1 fruit fly cellular context compared by ENCODE assay signal in genomic region chr2L:21657426-21657825, dm6.
A peak's percentile ranks its signal among the peaks of the same experiment; 100 is the strongest.
TF ChIP-seq lines count a peak whose summit lies in the region.

No protein-coding gene starts in this region.

TF ChIP-seq in whole organism, embryonic, 481 proteins besides CTCF, POLR2A, EP300 and RAD21 (continued from another document and continues in another):
- TF ChIP-seq Stat92E (GFP tag; optimal IDR thresholded peaks at IDR 0.05; lab: Kevin White, UChicago) (no peak), stc (GFP tag; IDR thresholded peaks at IDR 0.05; lab: Robert Waterston, UW) (peak; percentile 45; the same call in 1 of the 2 replicates), fru (optimal IDR thresholded peaks at IDR 0.05; lab: Kevin White, UChicago) (no peak), Myb (GFP tag; optimal IDR thresholded peaks at IDR 0.05; lab: Kevin White, UChicago) (peak; percentile 59), CG7839 (tag; optimal IDR thresholded peaks at IDR 0.05; lab: Kevin White, UChicago) (peak; percentile 60), CG7987 (GFP tag; optimal IDR thresholded peaks at IDR 0.05; lab: Kevin White, UChicago) (no peak), hkb (optimal IDR thresholded peaks at IDR 0.05; lab: Kevin White, UChicago) (no peak), hkb (GFP tag; IDR thresholded peaks at IDR 0.05; lab: Robert Waterston, UW) (peak; percentile 64; the same call in 1 of the 2 replicates), sd (tag; optimal IDR thresholded peaks at IDR 0.05; lab: Kevin White, UChicago) (no peak), Lpt (GFP tag; optimal IDR thresholded peaks at IDR 0.05; lab: Kevin White, UChicago) (no peak), crol (GFP tag; IDR thresholded peaks at IDR 0.05; lab: Robert Waterston, UW) (no peak), CG14710 (tag; optimal IDR thresholded peaks at IDR 0.05; lab: Kevin White, UChicago) (peak; percentile 50), CG12219 (GFP tag; optimal IDR thresholded peaks at IDR 0.05; lab: Kevin White, UChicago) (peak; percentile 24), peb (GFP tag; IDR thresholded peaks at IDR 0.05; lab: Robert Waterston, UW) (no peak; the same call in 1 of the 2 replicates), ken (GFP tag; IDR thresholded peaks at IDR 0.05; lab: Robert Waterston, UW) (no peak; the same call in 2 of the 3 replicates), CG16815 (GFP tag; optimal IDR thresholded peaks at IDR 0.05; lab: Kevin White, UChicago) (peak; percentile 23), bbx (GFP tag; IDR thresholded peaks at IDR 0.05; lab: Robert Waterston, UW; ENCODE audit: partially characterized antibody) (no peak), rib (GFP tag; IDR thresholded peaks at IDR 0.05; lab: Robert Waterston, UW) (no peak), CG5245 (GFP tag; optimal IDR thresholded peaks at IDR 0.05; lab: Kevin White, UChicago) (peak; percentile 65), Chrac-16 (GFP tag; optimal IDR thresholded peaks at IDR 0.05; lab: Kevin White, UChicago) (peak; percentile 73), dati (GFP tag; IDR thresholded peaks at IDR 0.05; lab: Robert Waterston, UW) (0 out of 2 replicates have a peak, but pooled peaks have one; percentile 18), CG6654 (GFP tag; optimal IDR thresholded peaks at IDR 0.05; lab: Kevin White, UChicago) (no peak), CG17385 (GFP tag; optimal IDR thresholded peaks at IDR 0.05; lab: Kevin White, UChicago) (peak; percentile 20), lov (optimal IDR thresholded peaks at IDR 0.05; lab: Kevin White, UChicago) (no peak), lov (GFP tag; IDR thresholded peaks at IDR 0.05; lab: Robert Waterston, UW) (no peak), sc (optimal IDR thresholded peaks at IDR 0.05; lab: Kevin White, UChicago) (no peak), sc (GFP tag; optimal IDR thresholded peaks at IDR 0.05; lab: Kevin White, UChicago) (no peak), Hmr (GFP tag; optimal IDR thresholded peaks at IDR 0.05; lab: Kevin White, UChicago) (no peak), CG10462 (GFP tag; optimal IDR thresholded peaks at IDR 0.05; lab: Kevin White, UChicago) (peak; percentile 5), dimm (GFP tag; IDR thresholded peaks at IDR 0.05; lab: Robert Waterston, UW) (peak; percentile 14; the same call in 1 of the 2 replicates), CG12391 (tag; optimal IDR thresholded peaks at IDR 0.05; lab: Kevin White, UChicago) (peak; percentile 57), CG11456 (GFP tag; IDR thresholded peaks at IDR 0.05; lab: Robert Waterston, UW) (no peak), CG6272 (GFP tag; IDR thresholded peaks at IDR 0.05; lab: Robert Waterston, UW) (no peak), tap (tag; optimal IDR thresholded peaks at IDR 0.05; lab: Kevin White, UChicago) (peak; percentile 12), CG7556 (GFP tag; optimal IDR thresholded peaks at IDR 0.05; lab: Kevin White, UChicago) (no peak), her (GFP tag; optimal IDR thresholded peaks at IDR 0.05; lab: Kevin White, UChicago) (peak; percentile 46), chif (GFP tag; optimal IDR thresholded peaks at IDR 0.05; lab: Kevin White, UChicago) (peak; percentile 41 to 61), tio (GFP tag; optimal IDR thresholded peaks at IDR 0.05; lab: Kevin White, UChicago) (peak; percentile 25), twi (tag; optimal IDR thresholded peaks at IDR 0.05; lab: Kevin White, UChicago) (peak; percentile 18), caup (GFP tag; optimal IDR thresholded peaks at IDR 0.05; lab: Kevin White, UChicago; ENCODE audit: severe bottlenecking) (peak; percentile 63), ATbp (GFP tag; optimal IDR thresholded peaks at IDR 0.05; lab: Kevin White, UChicago) (peak; percentile 41), CG33557 (GFP tag; optimal IDR thresholded peaks at IDR 0.05; lab: Kevin White, UChicago) (no peak), ato (GFP tag; IDR thresholded peaks at IDR 0.05; lab: Robert Waterston, UW; ENCODE audit: partially characterized antibody) (no peak), CG18764 (GFP tag; optimal IDR thresholded peaks at IDR 0.05; lab: Kevin White, UChicago) (peak; percentile 11), gfzf (GFP tag; optimal IDR thresholded peaks at IDR 0.05; lab: Kevin White, UChicago) (no peak), sug (tag; optimal IDR thresholded peaks at IDR 0.05; lab: Kevin White, UChicago) (peak; percentile 37), wor (GFP tag; IDR thresholded peaks at IDR 0.05; lab: Robert Waterston, UW) (peak; percentile 26; the same call in 1 of the 2 replicates), ewg (GFP tag; optimal IDR thresholded peaks at IDR 0.05; lab: Kevin White, UChicago) (peak; percentile 31), HHEX (GFP tag; optimal IDR thresholded peaks at IDR 0.05; lab: Kevin White, UChicago) (peak; percentile 34), nerfin-2 (GFP tag; IDR thresholded peaks at IDR 0.05; lab: Robert Waterston, UW; ENCODE audit: partially characterized antibody) (no peak), sima (GFP tag; optimal IDR thresholded peaks at IDR 0.05; lab: Kevin White, UChicago) (no peak), Lim3 (GFP tag; IDR thresholded peaks at IDR 0.05; lab: Robert Waterston, UW) (no peak), kay (GFP tag; optimal IDR thresholded peaks at IDR 0.05; lab: Kevin White, UChicago) (no peak), lola (GFP tag; optimal IDR thresholded peaks at IDR 0.05; lab: Kevin White, UChicago) (peak in 1 of 3 experiments; percentile 23), Adf1 (GFP tag; IDR thresholded peaks at IDR 0.05; lab: Robert Waterston, UW) (0 out of 2 replicates have a peak, but pooled peaks have one; percentile 30), bowl (GFP tag; IDR thresholded peaks at IDR 0.05; lab: Robert Waterston, UW) (no peak), CG14965 (GFP tag; optimal IDR thresholded peaks at IDR 0.05; lab: Kevin White, UChicago; ENCODE audit: borderline replicate concordance) (no peak), pros (GFP tag; optimal IDR thresholded peaks at IDR 0.05; lab: Kevin White, UChicago) (no peak), CG18476 (GFP tag; optimal IDR thresholded peaks at IDR 0.05; lab: Kevin White, UChicago) (no peak), nau (GFP tag; optimal IDR thresholded peaks at IDR 0.05; lab: Kevin White, UChicago) (no peak), CG4424 (GFP tag; optimal IDR thresholded peaks at IDR 0.05; lab: Kevin White, UChicago) (peak; percentile 59), tgo (GFP tag; IDR thresholded peaks at IDR 0.05; lab: Robert Waterston, UW) (no peak), CG34224 (GFP tag; IDR thresholded peaks at IDR 0.05; lab: Robert Waterston, UW; ENCODE audit: partially characterized antibody) (peak; percentile 29; the same call in 1 of the 3 replicates), BtbVII (GFP tag; optimal IDR thresholded peaks at IDR 0.05; lab: Kevin White, UChicago) (no peak), Side (GFP tag; optimal IDR thresholded peaks at IDR 0.05; lab: Kevin White, UChicago) (peak; percentile 22), pzg (GFP tag; optimal IDR thresholded peaks at IDR 0.05; lab: Kevin White, UChicago) (peak; percentile 57), Lhr (GFP tag; optimal IDR thresholded peaks at IDR 0.05; lab: Kevin White, UChicago) (peak; percentile 78), slbo (GFP tag; IDR thresholded peaks at IDR 0.05; lab: Robert Waterston, UW) (peak; percentile 85), zfh2 (GFP tag; optimal IDR thresholded peaks at IDR 0.05; lab: Kevin White, UChicago) (peak; percentile 74), klu (GFP tag; IDR thresholded peaks at IDR 0.05; lab: Robert Waterston, UW) (no peak), kah (GFP tag; optimal IDR thresholded peaks at IDR 0.05; lab: Kevin White, UChicago) (no peak), mam (GFP tag; optimal IDR thresholded peaks at IDR 0.05; lab: Kevin White, UChicago) (peak; percentile 69), CG9215 (GFP tag; IDR thresholded peaks at IDR 0.05; lab: Robert Waterston, UW) (no peak), gro (GFP tag; optimal IDR thresholded peaks at IDR 0.05; lab: Kevin White, UChicago) (peak; percentile 29), Fer1 (GFP tag; optimal IDR thresholded peaks at IDR 0.05; lab: Kevin White, UChicago) (peak; percentile 58), CG10959 (GFP tag; IDR thresholded peaks at IDR 0.05; lab: Robert Waterston, UW) (no peak), amos (GFP tag; IDR thresholded peaks at IDR 0.05; lab: Robert Waterston, UW; ENCODE audit: partially characterized antibody) (0 out of 2 replicates have a peak, but pooled peaks have one; percentile 4), Kr (GFP tag; optimal IDR thresholded peaks at IDR 0.05; lab: Kevin White, UChicago) (no peak), pan (optimal IDR thresholded peaks at IDR 0.05; lab: Kevin White, UChicago) (no peak), pan (GFP tag; optimal IDR thresholded peaks at IDR 0.05 in 1 of 2, IDR thresholded peaks at IDR 0.05 in 1 of 2) (peak in 1 of 2 experiments; percentile 59), CG17829 (tag; optimal IDR thresholded peaks at IDR 0.05; lab: Kevin White, UChicago) (peak; percentile 66), Mes4 (GFP tag; optimal IDR thresholded peaks at IDR 0.05; lab: Kevin White, UChicago) (peak; percentile 7), fd64A (GFP tag; optimal IDR thresholded peaks at IDR 0.05; lab: Kevin White, UChicago) (no peak), CG2129 (GFP tag; IDR thresholded peaks at IDR 0.05; lab: Robert Waterston, UW; ENCODE audit: partially characterized antibody) (no peak), CG10147 (GFP tag; optimal IDR thresholded peaks at IDR 0.05; lab: Kevin White, UChicago) (peak; percentile 8), nmo (GFP tag; optimal IDR thresholded peaks at IDR 0.05; lab: Kevin White, UChicago) (peak; percentile 58), MESR4 (GFP tag; optimal IDR thresholded peaks at IDR 0.05; lab: Kevin White, UChicago) (no peak), CG18599 (GFP tag; optimal IDR thresholded peaks at IDR 0.05; lab: Kevin White, UChicago) (no peak), ham (GFP tag; IDR thresholded peaks at IDR 0.05; lab: Robert Waterston, UW) (no peak), Hey (tag; optimal IDR thresholded peaks at IDR 0.05; lab: Kevin White, UChicago) (no peak), CG9876 (GFP tag; optimal IDR thresholded peaks at IDR 0.05; lab: Kevin White, UChicago) (peak; percentile 24), CG2116 (GFP tag; optimal IDR thresholded peaks at IDR 0.05; lab: Kevin White, UChicago) (peak; percentile 34), CG17361 (GFP tag; IDR thresholded peaks at IDR 0.05; lab: Robert Waterston, UW) (peak; percentile 61; the same call in 2 of the 3 replicates), CG1647 (GFP tag; optimal IDR thresholded peaks at IDR 0.05; lab: Kevin White, UChicago) (peak; percentile 56), Antp (GFP tag; optimal IDR thresholded peaks at IDR 0.05; lab: Kevin White, UChicago) (peak; percentile 50), Spps (tag; optimal IDR thresholded peaks at IDR 0.05; lab: Kevin White, UChicago) (no peak), unpg (GFP tag; optimal IDR thresholded peaks at IDR 0.05; lab: Kevin White, UChicago) (peak; percentile 61), ci (GFP tag; IDR thresholded peaks at IDR 0.05; lab: Robert Waterston, UW) (no peak), CG1529 (GFP tag; optimal IDR thresholded peaks at IDR 0.05; lab: Kevin White, UChicago) (peak; percentile 22), oc (tag; optimal IDR thresholded peaks at IDR 0.05; lab: Kevin White, UChicago) (no peak), dan (GFP tag; IDR thresholded peaks at IDR 0.05; lab: Robert Waterston, UW) (no peak), CG13123 (GFP tag; optimal IDR thresholded peaks at IDR 0.05; lab: Kevin White, UChicago) (no peak), phol (tag; optimal IDR thresholded peaks at IDR 0.05; lab: Kevin White, UChicago) (peak; percentile 59), D (optimal IDR thresholded peaks at IDR 0.05; lab: Kevin White, UChicago) (no peak), D (GFP tag; optimal IDR thresholded peaks at IDR 0.05; lab: Kevin White, UChicago) (no peak), CG5953 (GFP tag; IDR thresholded peaks at IDR 0.05; lab: Robert Waterston, UW) (no peak), CG11085 (GFP tag; IDR thresholded peaks at IDR 0.05; lab: Robert Waterston, UW) (no peak), Sry-δ (GFP tag; optimal IDR thresholded peaks at IDR 0.05; lab: Kevin White, UChicago) (peak; percentile 42), Hr3 (GFP tag; optimal IDR thresholded peaks at IDR 0.05; lab: Kevin White, UChicago) (peak; percentile 61), scrt (GFP tag; optimal IDR thresholded peaks at IDR 0.05; lab: Kevin White, UChicago) (no peak), crc (GFP tag; optimal IDR thresholded peaks at IDR 0.05; lab: Kevin White, UChicago) (peak; percentile 24), CG10543 (GFP tag; optimal IDR thresholded peaks at IDR 0.05; lab: Kevin White, UChicago) (peak; percentile 48), Ptx1 (GFP tag; IDR thresholded peaks at IDR 0.05; lab: Robert Waterston, UW) (peak; percentile 74), abd-A (tag; optimal IDR thresholded peaks at IDR 0.05; lab: Kevin White, UChicago) (no peak), ac (GFP tag; optimal IDR thresholded peaks at IDR 0.05; lab: Kevin White, UChicago) (no peak), onecut (GFP tag; IDR thresholded peaks at IDR 0.05; lab: Robert Waterston, UW) (peak; percentile 70), en (GFP tag; optimal IDR thresholded peaks at IDR 0.05; lab: Kevin White, UChicago) (peak; percentile 29), Sox100B (GFP tag; optimal IDR thresholded peaks at IDR 0.05; lab: Kevin White, UChicago) (peak; percentile 35), dmrt11E (tag; optimal IDR thresholded peaks at IDR 0.05; lab: Kevin White, UChicago) (peak; percentile 31), fu2 (GFP tag; optimal IDR thresholded peaks at IDR 0.05; lab: Kevin White, UChicago) (peak; percentile 49), CG12236 (GFP tag; optimal IDR thresholded peaks at IDR 0.05; lab: Kevin White, UChicago) (peak; percentile 27), psq (GFP tag; optimal IDR thresholded peaks at IDR 0.05; lab: Kevin White, UChicago) (peak; percentile 10), HmgZ (tag; optimal IDR thresholded peaks at IDR 0.05; lab: Kevin White, UChicago) (peak; percentile 49), CG10321 (GFP tag; IDR thresholded peaks at IDR 0.05; lab: Robert Waterston, UW) (no peak), CG9797 (GFP tag; optimal IDR thresholded peaks at IDR 0.05; lab: Kevin White, UChicago) (no peak), CG7357 (GFP tag; IDR thresholded peaks at IDR 0.05; lab: Robert Waterston, UW) (peak; percentile 48; the same call in 2 of the 3 replicates), bigmax (GFP tag; optimal IDR thresholded peaks at IDR 0.05; lab: Kevin White, UChicago) (no peak), zen (tag; optimal IDR thresholded peaks at IDR 0.05; lab: Kevin White, UChicago) (peak; percentile 16), CG9609 (GFP tag; optimal IDR thresholded peaks at IDR 0.05; lab: Kevin White, UChicago) (peak; percentile 75), CG17912 (GFP tag; optimal IDR thresholded peaks at IDR 0.05; lab: Kevin White, UChicago) (no peak), danr (GFP tag; IDR thresholded peaks at IDR 0.05; lab: Robert Waterston, UW) (peak; percentile 25; the same call in 1 of the 2 replicates), E2f1 (GFP tag; IDR thresholded peaks at IDR 0.05; lab: Robert Waterston, UW) (no peak; the same call in 1 of the 2 replicates)
